Worm (Caenorhabditis elegans): Measurements from ENCODE around the gene F18A11.3.

- TF ChIP-seq B0310.2 (tag; optimal IDR thresholded peaks at IDR 0.05), result no peak
- no peak for TF ChIP-seq hmg-4 (GFP tag; optimal IDR thresholded peaks at IDR 0.05)
- TF ChIP-seq ama-1 (optimal IDR thresholded peaks at IDR 0.05), result no peak
- no peak for TF ChIP-seq hmbx-1 (tag; optimal IDR thresholded peaks at IDR 0.05)
- no peak for TF ChIP-seq tra-4 (tag; optimal IDR thresholded peaks at IDR 0.05)
- no peak for TF ChIP-seq hnd-1 (tag; optimal IDR thresholded peaks at IDR 0.05)
- no peak for TF ChIP-seq ceh-13 (GFP tag; optimal IDR thresholded peaks at IDR 0.05)
- no peak for TF ChIP-seq ets-7 (tag; optimal IDR thresholded peaks at IDR 0.05)
- no peak for TF ChIP-seq ceh-36 (tag; optimal IDR thresholded peaks at IDR 0.05)
- TF ChIP-seq sea-1 (GFP tag; conservative IDR thresholded peaks at IDR 0.05), result no peak
- TF ChIP-seq F13C5.2 (tag; optimal IDR thresholded peaks at IDR 0.05), result no peak
- TF ChIP-seq pes-1 (GFP tag; IDR thresholded peaks at IDR 0.05), result no peak
Measured at ce11 chrII:13029290-13030050, 7.2 kb downstream of the F18A11.3 start.

All from whole organism, early embryonic.